Worm (Caenorhabditis elegans) whole organism, L1 larva: ENCODE data around the gene bet-2.

Source experiments
- C04F5.9 ChIP-seq: sonication (generic microtip); optimal IDR thresholded peaks from 2 replicates; lab custom pipeline; 2016; ENCODE audit warnings: missing genetic modification characterization, missing compliant biosample characterization
- F16B12.6 ChIP-seq: fragments of 150-350 bp; optimal IDR thresholded peaks from 2 replicates; lab custom pipeline; 2014; ENCODE audit warnings: missing biosample characterization, missing genetic modification characterization
- aha-1 ChIP-seq: fragments of 150-350 bp; optimal IDR thresholded peaks from 2 replicates; lab custom pipeline; 2014; ENCODE audit warnings: missing biosample characterization, missing genetic modification characterization
- alr-1 ChIP-seq: fragments of 200-800 bp; sonication (Bioruptor generic); optimal IDR thresholded peaks from 2 replicates; lab custom pipeline; 2018; ENCODE audit warnings: borderline replicate concordance, mild to moderate bottlenecking, missing genetic modification characterization, missing compliant biosample characterization
- aly-2 ChIP-seq: fragments of 150-350 bp; optimal IDR thresholded peaks from 2 replicates; lab custom pipeline; 2014; ENCODE audit warnings: missing biosample characterization, missing genetic modification characterization
- blmp-1 ChIP-seq: fragments of 150-350 bp; optimal IDR thresholded peaks from 2 replicates; lab custom pipeline; 2014; ENCODE audit warnings: missing biosample characterization, missing genetic modification characterization
- ceh-63 ChIP-seq: fragments of 200-800 bp; sonication (Bioruptor generic); optimal IDR thresholded peaks from 2 replicates; lab custom pipeline; 2018; ENCODE audit warnings: mild to moderate bottlenecking, missing genetic modification characterization, missing compliant biosample characterization
- ceh-8 ChIP-seq: fragments of 200-800 bp; sonication (Bioruptor generic); optimal IDR thresholded peaks from 2 replicates; lab custom pipeline; 2018; ENCODE audit warnings: mild to moderate bottlenecking, missing genetic modification characterization, moderate library complexity, missing compliant biosample characterization
- ceh-82 ChIP-seq, 3 experiments: fragments of 150-350 bp in 1 of 3; sonication (generic microtip) in 2 of 3; optimal IDR thresholded peaks; 2 replicates each; lab custom pipeline; 2014 to 2017; ENCODE audit warnings: missing biosample characterization in 3 of 3, missing genetic modification characterization in 3 of 3
- ces-1 ChIP-seq: fragments of 150-350 bp; optimal IDR thresholded peaks from 2 replicates; lab custom pipeline; 2014; ENCODE audit warnings: missing biosample characterization, missing genetic modification reagents, missing genetic modification characterization
- efl-1 ChIP-seq, 4 experiments: fragments of 150-350 bp; optimal IDR thresholded peaks in 3 of 4; peaks in 1 of 4; 1 replicate in 1 of 4; 2 replicates in 3 of 4; lab custom pipeline; 2014; ENCODE audit warnings: missing biosample characterization in 2 of 4, missing genetic modification characterization in 2 of 4, missing genetic modification reagents in 2 of 4
- efl-3 ChIP-seq: fragments of 200-800 bp; sonication (Bioruptor generic); optimal IDR thresholded peaks from 2 replicates; lab custom pipeline; 2018; ENCODE audit warnings: mild to moderate bottlenecking, missing genetic modification characterization, missing compliant biosample characterization
- elt-2 ChIP-seq: sonication (generic microtip); optimal IDR thresholded peaks from 2 replicates; lab custom pipeline; 2016; ENCODE audit warnings: missing genetic modification characterization, mild to moderate bottlenecking, inconsistent platforms, missing compliant biosample characterization, missing genetic modification reagents
- fkh-10 ChIP-seq: sonication (generic microtip); optimal IDR thresholded peaks from 2 replicates; lab custom pipeline; 2017; ENCODE audit warnings: missing biosample characterization, missing genetic modification reagents, missing genetic modification characterization
- fkh-8 ChIP-seq: sonication (generic microtip); optimal IDR thresholded peaks from 2 replicates; lab custom pipeline; 2016; ENCODE audit warnings: mild to moderate bottlenecking, missing genetic modification characterization, missing compliant biosample characterization
- hlh-17 ChIP-seq: fragments of 200-800 bp; sonication (Bioruptor generic); optimal IDR thresholded peaks from 2 replicates; lab custom pipeline; 2018; ENCODE audit warnings: missing genetic modification characterization, mild to moderate bottlenecking, missing compliant biosample characterization, moderate library complexity, borderline replicate concordance
- hpl-2 ChIP-seq: fragments of 150-350 bp; optimal IDR thresholded peaks from 2 replicates; lab custom pipeline; 2014; ENCODE audit warnings: missing biosample characterization, missing genetic modification reagents, missing genetic modification characterization
- jun-1 ChIP-seq: fragments of 150-350 bp; optimal IDR thresholded peaks from 2 replicates; lab custom pipeline; 2014; ENCODE audit warnings: missing biosample characterization, missing genetic modification reagents, missing genetic modification characterization
- lin-14 ChIP-seq: fragments of 200-800 bp; sonication (Bioruptor generic); optimal IDR thresholded peaks from 2 replicates; lab custom pipeline; 2018; ENCODE audit warnings: mild to moderate bottlenecking, missing genetic modification characterization, moderate library complexity, missing compliant biosample characterization
- mdl-1 ChIP-seq, 2 experiments: fragments of 150-350 bp; optimal IDR thresholded peaks; 2 replicates each; lab custom pipeline; 2014 to 2017; ENCODE audit warnings: missing biosample characterization in 2 of 2, missing genetic modification characterization in 2 of 2, inconsistent platforms in 1 of 2
- mep-1 ChIP-seq: fragments of 150-350 bp; optimal IDR thresholded peaks from 2 replicates; lab custom pipeline; 2014; ENCODE audit warnings: missing biosample characterization, missing genetic modification characterization
- nhr-20 ChIP-seq: sonication (generic microtip); optimal IDR thresholded peaks from 2 replicates; lab custom pipeline; 2016; ENCODE audit warnings: mild to moderate bottlenecking, missing genetic modification characterization, missing compliant biosample characterization
- nhr-77 ChIP-seq: fragments of 150-350 bp; optimal IDR thresholded peaks from 2 replicates; lab custom pipeline; 2014; ENCODE audit warnings: missing biosample characterization, missing genetic modification characterization
- nhr-85 ChIP-seq: sonication (generic microtip); peaks from one replicate; lab custom pipeline; 2016; ENCODE audit warnings: missing genetic modification characterization, inconsistent platforms, missing compliant biosample characterization
- nhr-90 ChIP-seq: sonication (generic microtip); optimal IDR thresholded peaks from 2 replicates; lab custom pipeline; 2016; ENCODE audit warnings: mild to moderate bottlenecking, missing genetic modification characterization, missing compliant biosample characterization; ENCODE audit not compliant: poor library complexity
- pag-3 ChIP-seq: sonication (generic microtip); optimal IDR thresholded peaks from 2 replicates; lab custom pipeline; 2017; ENCODE audit warnings: missing genetic modification characterization, mild to moderate bottlenecking, missing compliant biosample characterization, antibody characterized with exemption, borderline replicate concordance; ENCODE audit not compliant: insufficient read depth
- snu-23 ChIP-seq: sonication (generic microtip); optimal IDR thresholded peaks from 2 replicates; lab custom pipeline; 2016; ENCODE audit warnings: missing genetic modification characterization, missing compliant biosample characterization
- tbx-2 ChIP-seq: sonication (generic microtip); optimal IDR thresholded peaks from 2 replicates; lab custom pipeline; 2016; ENCODE audit warnings: missing genetic modification characterization, missing compliant biosample characterization
- unc-62 ChIP-seq: fragments of 150-350 bp; optimal IDR thresholded peaks from 2 replicates; lab custom pipeline; 2014; ENCODE audit warnings: missing biosample characterization, missing genetic modification reagents, missing genetic modification characterization
- unc-86 ChIP-seq: sonication (generic microtip); optimal IDR thresholded peaks from 2 replicates; lab custom pipeline; 2016; ENCODE audit warnings: missing genetic modification characterization, missing compliant biosample characterization
- unc-98 ChIP-seq: fragments of 200-800 bp; sonication (Bioruptor generic); IDR thresholded peaks from 2 replicates; pipeline ENCODE4 v1.3.6; 2022; ENCODE audit warnings: missing genetic modification characterization, missing compliant biosample characterization
- zag-1 ChIP-seq: fragments of 150-350 bp; optimal IDR thresholded peaks from 2 replicates; lab custom pipeline; 2014; ENCODE audit warnings: missing biosample characterization, missing genetic modification characterization
- ztf-11 ChIP-seq, 2 experiments: sonication (generic microtip); optimal IDR thresholded peaks; 2 replicates each; lab custom pipeline; 2016 to 2017; ENCODE audit warnings: missing genetic modification characterization in 2 of 2, missing biosample characterization in 1 of 2, missing compliant biosample characterization in 1 of 2
- ztf-4 ChIP-seq: fragments of 150-350 bp; optimal IDR thresholded peaks from 2 replicates; lab custom pipeline; 2014; ENCODE audit warnings: missing biosample characterization, missing genetic modification characterization

The bet-2 gene

DNA sequence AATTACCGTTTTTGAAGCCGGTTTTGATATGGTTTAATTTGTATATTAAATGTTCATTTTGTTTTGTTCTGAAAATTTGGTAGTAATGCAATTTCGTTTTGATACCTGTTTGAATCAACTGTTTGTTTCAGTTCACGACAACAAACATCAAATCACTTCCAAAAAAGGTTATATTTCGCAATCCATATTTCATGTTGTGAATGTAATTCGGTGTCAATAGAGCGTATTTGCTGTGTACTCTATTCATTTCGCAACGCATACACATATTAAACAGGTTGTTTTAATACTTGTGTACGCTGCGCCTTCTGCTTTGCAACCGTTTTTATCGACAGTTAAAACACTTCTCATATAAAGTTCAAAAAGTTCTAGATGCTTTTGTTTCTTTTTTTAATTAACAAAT, 7.3 kb downstream of the bet-2 start (continued):
- TF ChIP-seq nhr-85 (tag; lab: Kevin White, UChicago): peak; percentile 47
- no peak for TF ChIP-seq ztf-11 (tag; optimal IDR thresholded peaks at IDR 0.05; lab: Kevin White, UChicago)
- TF ChIP-seq ceh-82 (tag; optimal IDR thresholded peaks at IDR 0.05; lab: Kevin White, UChicago): peak; percentile 22 to 76 (median 66)
- TF ChIP-seq mdl-1 (tag; optimal IDR thresholded peaks at IDR 0.05; lab: Kevin White, UChicago): peak in 1 of 2 experiments; percentile 12
- TF ChIP-seq aha-1 (tag; lab: Kevin White, UChicago): no peak
- peak; percentile 6 for TF ChIP-seq nhr-77
- TF ChIP-seq ceh-8 (GFP tag; lab: Kevin White, UChicago): no peak
- TF ChIP-seq ces-1 (GFP tag; lab: Kevin White, UChicago): no peak
- TF ChIP-seq tbx-2 (tag; lab: Kevin White, UChicago): no peak
- no peak for TF ChIP-seq efl-3 (GFP tag; lab: Kevin White, UChicago)
- TF ChIP-seq hpl-2 (GFP tag; lab: Kevin White, UChicago): peak; percentile 55
- no peak for TF ChIP-seq hlh-17 (GFP tag; lab: Kevin White, UChicago)
- peak; percentile 36 for TF ChIP-seq nhr-90 (tag; lab: Kevin White, UChicago)
- TF ChIP-seq unc-62 (GFP tag; lab: Kevin White, UChicago): no peak
- TF ChIP-seq, all 84 proteins: peak for 35

ce11 chrX:10576872-10577271, 7.8 kb downstream of the bet-2 start, which contains the start of gene nhx-5:
TSS of gene nhx-5 (plus strand) at chrX:10576953.
- TF ChIP-seq elt-2 (tag; lab: Kevin White, UChicago) (no peak), efl-1 (optimal IDR thresholded peaks at IDR 0.05; lab: Kevin White, UChicago) (no peak), efl-1 (GFP tag; optimal IDR thresholded peaks at IDR 0.05 in 1 of 2; lab: Kevin White, UChicago) (peak in 1 of 2 experiments; percentile 35)

DNA sequence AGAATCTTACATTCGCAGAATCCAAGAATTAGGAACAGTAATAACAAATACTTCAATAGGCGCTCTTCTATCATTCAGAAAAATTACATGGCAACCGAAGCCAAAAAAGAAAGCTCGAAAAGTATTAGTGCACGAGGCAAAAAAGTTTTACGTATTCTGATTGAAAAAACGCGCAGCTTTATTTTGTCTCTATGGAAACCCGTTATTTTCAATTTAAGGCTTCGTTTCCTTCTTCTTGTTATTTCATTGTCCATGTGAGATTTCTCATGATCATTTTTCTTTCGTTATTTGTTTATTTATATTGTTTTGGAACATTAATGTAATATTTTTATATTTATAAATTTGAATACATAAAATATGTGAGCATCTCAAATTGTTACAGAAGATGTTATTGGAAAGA, 20.4 kb downstream of the bet-2 start, which contains the start of gene F57C7.4:
TSS of gene F57C7.4 (minus strand) at position 101 of the 400 bp plus-strand sequence.
- no peak for TF ChIP-seq F16B12.6
- TF ChIP-seq fkh-8 (tag; lab: Kevin White, UChicago): peak; percentile 72

DNA sequence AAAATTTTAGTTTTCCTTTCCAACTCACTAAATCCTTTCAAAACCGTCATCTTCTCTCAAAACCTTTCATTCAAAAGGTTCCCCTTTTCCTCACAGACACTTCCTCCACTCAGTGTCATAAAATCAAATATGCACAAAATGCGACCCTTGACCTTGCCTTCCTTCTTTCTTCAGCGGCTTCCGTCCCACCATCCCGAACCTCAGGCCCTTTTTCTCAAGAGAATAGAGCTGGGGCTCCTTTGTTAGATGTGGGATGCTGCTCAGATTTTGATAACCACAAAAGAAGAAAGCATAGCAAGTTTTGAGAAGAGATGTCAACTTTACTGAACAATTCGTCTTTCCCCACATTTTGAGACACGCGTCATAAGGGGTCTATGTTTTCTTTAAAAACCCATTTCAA, 21.7 kb downstream of the bet-2 start:
- TF ChIP-seq snu-23 (GFP tag; lab: Kevin White, UChicago) (no peak), alr-1 (no peak), fkh-10 (GFP tag; lab: Kevin White, UChicago) (peak; percentile 75), ces-1 (GFP tag; lab: Kevin White, UChicago) (no peak), jun-1 (no peak), zag-1 (no peak), aly-2 (tag; lab: Kevin White, UChicago) (no peak), ztf-4 (no peak), mep-1 (tag; lab: Kevin White, UChicago) (no peak), C04F5.9 (tag; lab: Kevin White, UChicago) (no peak), tbx-2 (tag; lab: Kevin White, UChicago) (no peak), unc-98 (no peak), nhr-20 (tag; lab: Kevin White, UChicago) (no peak), blmp-1 (tag; lab: Kevin White, UChicago) (no peak), nhr-85 (tag; lab: Kevin White, UChicago) (peak; percentile 2), pag-3 (tag; lab: Kevin White, UChicago) (no peak), lin-14 (peak; percentile 31)

DNA sequence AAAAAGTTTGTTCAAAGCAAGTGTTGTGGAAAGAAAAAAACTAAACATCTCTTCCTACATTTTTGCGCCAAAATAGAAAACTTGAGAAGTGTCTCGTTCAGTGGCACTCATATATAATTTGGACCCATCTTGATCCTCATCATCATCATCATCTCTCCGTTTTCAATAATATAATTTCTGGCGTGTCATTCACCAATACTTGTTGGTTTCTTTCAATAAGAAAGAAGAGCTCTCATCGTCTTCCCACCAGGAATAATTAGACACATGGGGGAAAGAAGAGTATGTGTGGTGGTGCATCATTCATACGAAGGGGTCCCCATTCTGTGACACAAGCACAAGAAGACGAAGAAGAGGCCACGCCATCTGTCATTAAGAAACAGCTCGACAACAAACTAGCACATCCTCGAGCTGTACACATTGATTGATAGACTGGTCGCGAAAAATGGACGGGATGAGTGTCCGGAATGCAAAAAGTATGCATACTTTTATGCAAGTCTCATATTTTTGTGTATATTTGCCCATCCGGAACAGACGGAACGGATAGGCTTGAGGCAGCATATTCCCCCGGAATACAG, 22.2 kb downstream of the bet-2 start:
- no peak for TF ChIP-seq ceh-63 (GFP tag; lab: Kevin White, UChicago)
- TF ChIP-seq ztf-11 (tag; optimal IDR thresholded peaks at IDR 0.05; lab: Kevin White, UChicago): peak in 1 of 2 experiments; percentile 10
- TF ChIP-seq ces-1 (GFP tag; lab: Kevin White, UChicago): no peak
- peak; percentile 30 for TF ChIP-seq unc-86 (tag; lab: Kevin White, UChicago)
- TF ChIP-seq lin-14: peak; percentile 6
- TF ChIP-seq, all 84 proteins: peak for 3
